Worm (Caenorhabditis elegans) whole organism, L4 larva: Measurements from ENCODE around the gene C06E4.8.

Experiments used
- D1046.2 ChIP-seq: fragments of 200-800 bp; sonication (Bioruptor generic); IDR thresholded peaks from 2 replicates; pipeline ENCODE4 v1.3.6; 2022; ENCODE audit warnings: missing genetic modification characterization, missing compliant biosample characterization
- F10B5.3 ChIP-seq: sonication (generic microtip); optimal IDR thresholded peaks from 2 replicates; lab custom pipeline; 2016; ENCODE audit warnings: mild to moderate bottlenecking, missing genetic modification characterization, missing compliant biosample characterization
- F44E2.7 ChIP-seq: fragments of 200-800 bp; sonication (Bioruptor generic); IDR thresholded peaks from 2 replicates; pipeline ENCODE4 v2.1.2; 2022; ENCODE audit warnings: missing genetic modification characterization, missing compliant biosample characterization
- R02D3.7 ChIP-seq: fragments of 150-350 bp; sonication (generic microtip); optimal IDR thresholded peaks from 3 replicates; lab custom pipeline; 2014; ENCODE audit warnings: missing biosample characterization, missing genetic modification characterization
- Y5F2A.4 ChIP-seq: fragments of 200-800 bp; sonication (Bioruptor generic); optimal IDR thresholded peaks from 2 replicates; lab custom pipeline; 2018; ENCODE audit warnings: mild to moderate bottlenecking, missing genetic modification characterization, missing compliant biosample characterization
- Y75B8A.6 ChIP-seq: fragments of 200-800 bp; sonication (Bioruptor generic); IDR thresholded peaks from 2 replicates; pipeline ENCODE4 v1.3.6; 2022; ENCODE audit warnings: missing genetic modification reagents, missing genetic modification characterization, missing compliant biosample characterization
- ZK337.2 ChIP-seq: fragments of 200-800 bp; sonication (Bioruptor generic); IDR thresholded peaks from 2 replicates; pipeline ENCODE4 v1.3.6; 2022; ENCODE audit warnings: missing genetic modification reagents, missing genetic modification characterization, missing compliant biosample characterization
- ZK546.5 ChIP-seq, 2 experiments: sonication (generic microtip); optimal IDR thresholded peaks; 2 replicates each; lab custom pipeline; 2017; ENCODE audit warnings: missing biosample characterization in 2 of 2, missing genetic modification characterization in 2 of 2
- aha-1 ChIP-seq: fragments of 150-350 bp; peaks from one replicate; lab custom pipeline; 2014; ENCODE audit warnings: missing biosample characterization, missing genetic modification characterization
- aly-2 ChIP-seq: sonication (generic microtip); optimal IDR thresholded peaks from 2 replicates; lab custom pipeline; 2018; ENCODE audit warnings: missing biosample characterization, missing genetic modification characterization
- arid-1 ChIP-seq: fragments of 200-800 bp; sonication (Bioruptor generic); conservative IDR thresholded peaks from 2 replicates; pipeline ENCODE4 v1.3.6; 2022; ENCODE audit warnings: missing genetic modification reagents, missing genetic modification characterization, missing compliant biosample characterization
- ceh-28 ChIP-seq: fragments of 150-350 bp; optimal IDR thresholded peaks from 2 replicates; lab custom pipeline; 2014; ENCODE audit warnings: missing biosample characterization, missing genetic modification reagents, missing genetic modification characterization
- cey-2 ChIP-seq: sonication (generic microtip); optimal IDR thresholded peaks from 3 replicates; lab custom pipeline; 2017; ENCODE audit warnings: missing genetic modification characterization, mild to moderate bottlenecking, missing compliant biosample characterization, antibody characterized with exemption, borderline replicate concordance; ENCODE audit not compliant: insufficient read depth
- ctbp-1 ChIP-seq: fragments of 200-800 bp; sonication (Bioruptor generic); IDR thresholded peaks from 2 replicates; pipeline ENCODE4 v1.3.6; 2022; ENCODE audit warnings: missing genetic modification reagents, missing genetic modification characterization, missing compliant biosample characterization
- daf-19 ChIP-seq: fragments of 200-800 bp; sonication (Bioruptor generic); conservative IDR thresholded peaks from 2 replicates; pipeline ENCODE4 v1.3.6; 2022; ENCODE audit warnings: missing genetic modification characterization, missing compliant biosample characterization
- daf-8 ChIP-seq: fragments of 200-800 bp; sonication (Bioruptor generic); IDR thresholded peaks from 2 replicates; pipeline ENCODE4 v1.3.6; 2022; ENCODE audit warnings: missing genetic modification characterization, missing compliant biosample characterization
- dmd-6 ChIP-seq: fragments of 200-800 bp; sonication (Bioruptor generic); IDR thresholded peaks from 2 replicates; pipeline ENCODE4 v1.3.6; 2022; ENCODE audit warnings: missing genetic modification reagents, missing genetic modification characterization, missing compliant biosample characterization
- dmd-8 ChIP-seq: fragments of 200-800 bp; sonication (Bioruptor generic); IDR thresholded peaks from 2 replicates; pipeline ENCODE4 v1.3.6; 2022; ENCODE audit warnings: missing genetic modification characterization, missing compliant biosample characterization
- dmd-9 ChIP-seq: fragments of 200-800 bp; sonication (Bioruptor generic); IDR thresholded peaks from 2 replicates; pipeline ENCODE4 v1.3.6; 2022; ENCODE audit warnings: missing genetic modification reagents, missing genetic modification characterization, missing compliant biosample characterization
- egl-27 ChIP-seq: sonication (generic microtip); optimal IDR thresholded peaks from 3 replicates; lab custom pipeline; 2017; ENCODE audit warnings: missing biosample characterization, missing genetic modification reagents, missing genetic modification characterization
- egl-43 ChIP-seq: fragments of 200-800 bp; sonication (Bioruptor generic); IDR thresholded peaks from 2 replicates; pipeline ENCODE4 v1.3.6; 2022; ENCODE audit warnings: missing genetic modification reagents, missing genetic modification characterization, missing compliant biosample characterization
- fkh-10 ChIP-seq: fragments of 150-350 bp; optimal IDR thresholded peaks from 2 replicates; lab custom pipeline; 2014; ENCODE audit warnings: missing biosample characterization, missing genetic modification reagents, missing genetic modification characterization
- gei-8 ChIP-seq: fragments of 200-800 bp; sonication (Bioruptor generic); optimal IDR thresholded peaks from 2 replicates; lab custom pipeline; 2018; ENCODE audit warnings: mild to moderate bottlenecking, missing genetic modification characterization, missing compliant biosample characterization
- hlh-30 ChIP-seq: sonication (generic microtip); optimal IDR thresholded peaks from 2 replicates; lab custom pipeline; 2017; ENCODE audit warnings: antibody characterized with exemption, mild to moderate bottlenecking, missing genetic modification characterization, missing compliant biosample characterization; ENCODE audit not compliant: insufficient read depth
- hmg-1.1 ChIP-seq: fragments of 200-800 bp; sonication (Bioruptor generic); IDR thresholded peaks from 2 replicates; pipeline ENCODE4 v1.3.6; 2022; ENCODE audit warnings: missing genetic modification reagents, missing genetic modification characterization, missing compliant biosample characterization
- lim-7 ChIP-seq: fragments of 200-800 bp; sonication (Bioruptor generic); IDR thresholded peaks from 2 replicates; pipeline ENCODE4 v1.3.6; 2022; ENCODE audit warnings: missing genetic modification characterization, missing compliant biosample characterization
- lin-38 ChIP-seq: fragments of 200-800 bp; sonication (Bioruptor generic); IDR thresholded peaks from 2 replicates; pipeline ENCODE4 v1.3.6; 2022; ENCODE audit warnings: missing genetic modification reagents, missing genetic modification characterization, missing compliant biosample characterization
- lin-39 ChIP-seq: fragments of 150-350 bp; optimal IDR thresholded peaks from 2 replicates; lab custom pipeline; 2014; ENCODE audit warnings: missing biosample characterization, missing genetic modification reagents, missing genetic modification characterization
- lsy-2 ChIP-seq, 2 experiments: fragments of 150-350 bp in 1 of 2; sonication (generic microtip) in 1 of 2; optimal IDR thresholded peaks; 2 replicates each; lab custom pipeline; 2014 to 2017; ENCODE audit warnings: missing biosample characterization in 2 of 2, missing genetic modification characterization in 2 of 2
- mdl-1 ChIP-seq, 2 experiments: fragments of 150-350 bp in 1 of 2; sonication (generic microtip) in 1 of 2; optimal IDR thresholded peaks; 2 replicates each; lab custom pipeline; 2014 to 2017; ENCODE audit warnings: missing biosample characterization in 2 of 2, missing genetic modification characterization in 2 of 2
- nhr-25 ChIP-seq: sonication (generic microtip); optimal IDR thresholded peaks from 2 replicates; lab custom pipeline; 2017; ENCODE audit warnings: missing genetic modification characterization, mild to moderate bottlenecking, missing compliant biosample characterization, antibody characterized with exemption, moderate library complexity, borderline replicate concordance; ENCODE audit not compliant: insufficient read depth
- nhr-28 ChIP-seq: fragments of 150-350 bp; optimal IDR thresholded peaks from 2 replicates; lab custom pipeline; 2014; ENCODE audit warnings: missing biosample characterization, missing genetic modification characterization
- nhr-41 ChIP-seq: fragments of 200-800 bp; sonication (Bioruptor generic); IDR thresholded peaks from 2 replicates; pipeline ENCODE4 v1.3.6; 2022; ENCODE audit warnings: missing genetic modification reagents, missing genetic modification characterization, missing compliant biosample characterization
- nhr-6 ChIP-seq: fragments of 150-350 bp; optimal IDR thresholded peaks from 2 replicates; lab custom pipeline; 2014; ENCODE audit warnings: missing biosample characterization, missing genetic modification characterization
- nhr-76 ChIP-seq: fragments of 150-350 bp; optimal IDR thresholded peaks from 2 replicates; lab custom pipeline; 2014; ENCODE audit warnings: missing biosample characterization, missing genetic modification characterization
- pha-4 ChIP-seq, 2 experiments: fragments of 150-350 bp in 1 of 2; fragments of 200-800 bp in 1 of 2; sonication (Bioruptor generic) in 1 of 2; IDR thresholded peaks in 1 of 2; optimal IDR thresholded peaks in 1 of 2; 2 replicates each; pipeline versions ENCODE4 v1.3.6 to Lab custom; 2014 to 2022; ENCODE audit warnings: missing genetic modification characterization in 2 of 2, missing genetic modification reagents in 2 of 2, missing biosample characterization in 1 of 2, missing compliant biosample characterization in 1 of 2
- pqm-1 ChIP-seq: sonication (generic microtip); optimal IDR thresholded peaks from 2 replicates; lab custom pipeline; 2017; ENCODE audit warnings: missing biosample characterization, missing genetic modification characterization
- rbr-2 ChIP-seq: sonication (generic microtip); optimal IDR thresholded peaks from 2 replicates; lab custom pipeline; 2016; ENCODE audit warnings: missing genotype, missing genetic modification characterization, missing compliant biosample characterization
- set-16 ChIP-seq: fragments of 200-800 bp; sonication (Bioruptor generic); IDR thresholded peaks from 2 replicates; pipeline ENCODE4 v1.3.6; 2022; ENCODE audit warnings: missing genetic modification reagents, missing genetic modification characterization, missing compliant biosample characterization
- tra-1 ChIP-seq: fragments of 200-800 bp; sonication (Bioruptor generic); IDR thresholded peaks from 2 replicates; pipeline ENCODE4 v1.3.6; 2022; ENCODE audit warnings: missing genetic modification reagents, missing genetic modification characterization, missing compliant biosample characterization
- unc-130 ChIP-seq: sonication (generic microtip); optimal IDR thresholded peaks from 2 replicates; lab custom pipeline; 2016; ENCODE audit warnings: missing genetic modification reagents, missing genetic modification characterization, missing compliant biosample characterization
- unc-39 ChIP-seq: sonication (generic microtip); optimal IDR thresholded peaks from 2 replicates; lab custom pipeline; 2017; ENCODE audit warnings: missing biosample characterization, missing genetic modification characterization
- unc-62 ChIP-seq, 3 experiments: fragments of 150-350 bp in 1 of 3; sonication (generic microtip); optimal IDR thresholded peaks in 2 of 3; peaks in 1 of 3; 1 replicate in 1 of 3; 2 replicates in 2 of 3; lab custom pipeline; 2014 to 2017; ENCODE audit warnings: missing biosample characterization in 3 of 3, missing genetic modification characterization in 3 of 3, missing genetic modification reagents in 3 of 3, missing genotype in 1 of 3
- zag-1 ChIP-seq: fragments of 150-350 bp; optimal IDR thresholded peaks from 2 replicates; lab custom pipeline; 2014; ENCODE audit warnings: missing biosample characterization, missing genetic modification characterization
- zfp-3 ChIP-seq: fragments of 200-800 bp; sonication (Bioruptor generic); conservative IDR thresholded peaks from 2 replicates; pipeline ENCODE4 v1.3.6; 2022; ENCODE audit warnings: missing genetic modification reagents, missing genetic modification characterization, missing compliant biosample characterization
- ztf-7 ChIP-seq: fragments of 150-350 bp; optimal IDR thresholded peaks from 2 replicates; lab custom pipeline; 2014; ENCODE audit warnings: missing biosample characterization, missing genetic modification characterization

C06E4.8 gene

DNA sequence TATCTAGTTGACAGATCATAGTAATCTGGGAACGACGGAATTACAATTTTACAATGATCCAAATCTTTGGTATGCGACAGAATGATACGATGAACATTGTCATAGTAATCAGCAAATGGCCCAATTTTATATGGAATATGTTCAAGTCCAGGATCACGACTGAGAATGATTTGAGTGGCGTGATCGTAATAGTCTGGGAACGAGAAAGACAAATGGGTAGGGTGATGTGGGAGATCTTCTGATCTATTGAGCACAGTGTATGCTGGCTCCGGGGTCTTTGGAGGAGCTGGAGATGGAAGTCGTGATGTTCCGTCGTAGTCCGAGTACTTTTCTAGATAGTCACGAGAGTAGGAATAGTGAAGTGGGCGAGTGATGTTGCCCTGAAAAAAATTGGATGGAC lies 38.2 kb upstream of the C06E4.8 start:
- TF ChIP-seq aha-1: peak; percentile 90
- TF ChIP-seq D1046.2 (GFP tag; lab: Robert Waterston, UW): no peak
- TF ChIP-seq gei-8: no peak
- no peak for TF ChIP-seq zfp-3 (GFP tag; lab: Robert Waterston, UW)
- TF ChIP-seq, all 104 proteins: peak for 1

DNA sequence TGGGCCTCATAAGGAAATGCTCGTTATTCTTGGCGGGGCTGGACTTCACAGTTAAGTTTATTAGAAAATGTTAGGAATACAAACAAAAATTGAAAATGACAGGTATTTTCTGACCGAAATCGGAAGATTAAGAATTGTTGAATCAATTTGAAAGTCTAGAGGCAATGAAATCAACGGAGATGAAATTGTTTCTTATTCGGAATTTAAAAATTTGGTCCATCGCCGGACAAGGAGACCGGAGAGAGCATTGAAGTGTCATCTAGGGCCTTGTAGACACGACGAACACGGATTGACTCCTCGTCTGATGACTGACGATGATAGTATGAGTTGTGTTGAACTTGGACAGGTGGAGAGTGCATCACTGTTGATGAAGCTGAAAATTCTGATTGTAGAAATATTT lies 35.0 kb upstream of the C06E4.8 start:
- TF ChIP-seq unc-62 (GFP tag; optimal IDR thresholded peaks at IDR 0.05 in 1 of 2; lab: Kevin White, UChicago) (peak in 1 of 2 experiments; percentile 92), unc-62 (tag; optimal IDR thresholded peaks at IDR 0.05; lab: Kevin White, UChicago) (no peak), fkh-10 (no peak), Y75B8A.6 (GFP tag; lab: Robert Waterston, UW) (no peak)

DNA sequence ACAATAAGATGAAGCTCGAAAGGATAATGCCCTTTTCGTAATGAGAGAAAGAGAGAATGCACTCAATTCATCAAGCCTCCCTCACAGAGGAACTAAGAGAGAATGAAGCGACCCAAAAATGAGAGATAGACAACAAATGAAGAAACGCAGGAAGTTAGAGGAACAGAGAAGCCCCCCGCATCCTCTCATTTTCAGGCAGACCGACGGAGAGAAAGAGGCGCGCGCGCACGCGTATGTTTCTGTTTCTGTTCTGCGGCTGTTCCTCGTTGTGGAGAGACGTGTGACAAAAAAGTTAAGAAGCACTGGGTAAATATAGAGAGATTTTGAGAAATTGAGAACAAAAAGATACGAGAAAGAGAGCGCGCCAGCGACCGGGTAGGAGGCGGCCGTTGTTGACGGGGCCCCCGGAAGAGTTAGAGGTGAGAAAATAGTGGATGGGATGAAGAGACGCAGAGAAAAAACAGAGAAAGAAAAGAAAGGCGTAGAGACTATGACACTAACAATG lies 34.3 kb upstream of the C06E4.8 start:
- no peak for TF ChIP-seq lin-38 (GFP tag; lab: Robert Waterston, UW)
- no peak for TF ChIP-seq zag-1 (tag; lab: Kevin White, UChicago)
- TF ChIP-seq nhr-41 (GFP tag; lab: Robert Waterston, UW): no peak
- TF ChIP-seq aha-1: peak; percentile 99
- TF ChIP-seq dmd-6 (GFP tag; lab: Robert Waterston, UW): peak; percentile 87
- no peak for TF ChIP-seq Y75B8A.6 (GFP tag; lab: Robert Waterston, UW)
- TF ChIP-seq R02D3.7 (tag; lab: Kevin White, UChicago): no peak
- no peak for TF ChIP-seq dmd-8 (GFP tag; lab: Robert Waterston, UW)
- peak; percentile 92 to 96 for TF ChIP-seq mdl-1 (tag; optimal IDR thresholded peaks at IDR 0.05; lab: Kevin White, UChicago)
- TF ChIP-seq lin-39 (tag; lab: Kevin White, UChicago): no peak
- no peak for TF ChIP-seq unc-130 (GFP tag; lab: Kevin White, UChicago)
- peak; percentile 94 for TF ChIP-seq hlh-30 (tag; lab: Kevin White, UChicago)
- peak; percentile 29 for TF ChIP-seq cey-2 (tag; lab: Kevin White, UChicago)
- TF ChIP-seq F44E2.7 (GFP tag; lab: Robert Waterston, UW): no peak
- no peak for TF ChIP-seq ZK337.2 (GFP tag; lab: Robert Waterston, UW)
- TF ChIP-seq lim-7 (GFP tag; lab: Robert Waterston, UW): no peak
- TF ChIP-seq dmd-9 (GFP tag; lab: Robert Waterston, UW): 0 out of 2 replicates have a peak, but pooled peaks have one; percentile 6
- TF ChIP-seq egl-43 (GFP tag; lab: Robert Waterston, UW): peak; percentile 89
- peak; percentile 12 for TF ChIP-seq ztf-7
- no peak for TF ChIP-seq ceh-28 (tag; lab: Kevin White, UChicago)
- peak; percentile 40 to 74 for TF ChIP-seq lsy-2 (tag; optimal IDR thresholded peaks at IDR 0.05; lab: Kevin White, UChicago)
- TF ChIP-seq Y5F2A.4 (GFP tag; lab: Kevin White, UChicago): no peak
- no peak for TF ChIP-seq pqm-1 (tag; lab: Kevin White, UChicago)
- no peak for TF ChIP-seq daf-19 (GFP tag; lab: Robert Waterston, UW)
- peak; percentile 89 for TF ChIP-seq ctbp-1
- peak; percentile 82 for TF ChIP-seq set-16 (GFP tag; lab: Robert Waterston, UW)
- no peak for TF ChIP-seq egl-27 (tag; lab: Kevin White, UChicago)
- TF ChIP-seq arid-1 (GFP tag; lab: Robert Waterston, UW): peak; percentile 48; the same call in 1 of the 2 replicates
- TF ChIP-seq hmg-1.1 (GFP tag; lab: Robert Waterston, UW): peak; percentile 94
- TF ChIP-seq nhr-28 (tag; lab: Kevin White, UChicago): peak; percentile 88
- TF ChIP-seq daf-8: no peak
- peak; percentile 9 for TF ChIP-seq nhr-6 (tag; lab: Kevin White, UChicago)
- TF ChIP-seq pha-4 (GFP tag; IDR thresholded peaks at IDR 0.05; lab: Robert Waterston, UW): peak; percentile 54; the same call in 1 of the 2 replicates
- TF ChIP-seq pha-4 (tag; optimal IDR thresholded peaks at IDR 0.05; lab: Kevin White, UChicago): no peak
- no peak for TF ChIP-seq unc-39
- peak; percentile 57 for TF ChIP-seq tra-1 (GFP tag; lab: Robert Waterston, UW)
- no peak for TF ChIP-seq nhr-76 (tag; lab: Kevin White, UChicago)
- TF ChIP-seq F10B5.3: peak; percentile 16
- TF ChIP-seq nhr-25 (tag; lab: Kevin White, UChicago): peak; percentile 9
- TF ChIP-seq fkh-10: peak; percentile 81
- TF ChIP-seq rbr-2: peak; percentile 91
- TF ChIP-seq aly-2 (tag; lab: Kevin White, UChicago): no peak
- no peak for TF ChIP-seq ZK546.5 (tag; optimal IDR thresholded peaks at IDR 0.05; lab: Kevin White, UChicago)
